Fruit fly (Drosophila melanogaster): ENCODE results near the gene yin.

dm6 chrX:3887606-3888216 is 16.0 kb upstream of the yin start:
- TF ChIP-seq ttk (optimal IDR thresholded peaks at IDR 0.05) (no peak), h (optimal IDR thresholded peaks at IDR 0.05) (no peak), psq (optimal IDR thresholded peaks at IDR 0.05) (no peak), Sin3A (optimal IDR thresholded peaks at IDR 0.05) (no peak), insv (optimal IDR thresholded peaks at IDR 0.05) (no peak)

Data from Kc167 (cell line).